Fruit fly (Drosophila melanogaster) whole organism, embryonic: ENCODE measurements around the gene CG13386.

Experiments
- B-H2 ChIP-seq: fragments of 200-800 bp; sonication (Bioruptor generic); optimal IDR thresholded peaks from 2 replicates; lab custom pipeline; 2018; ENCODE audit warnings: missing biosample characterization, mild to moderate bottlenecking, missing genetic modification characterization
- CG10209 ChIP-seq: fragments of 200-800 bp; sonication (Bioruptor generic); optimal IDR thresholded peaks from 3 replicates; lab custom pipeline; 2017; ENCODE audit warnings: missing biosample characterization, mild to moderate bottlenecking, missing genetic modification characterization, missing genetic modification reagents
- CG1024 ChIP-seq: fragments of 200-800 bp; sonication (Bioruptor generic); IDR thresholded peaks from 2 replicates; pipeline ENCODE4 v1.3.6; 2022; ENCODE audit warnings: missing biosample characterization, missing genetic modification characterization
- CG10462 ChIP-seq: fragments of 200-800 bp; sonication (Bioruptor generic); optimal IDR thresholded peaks from 2 replicates; lab custom pipeline; 2016; ENCODE audit warnings: missing biosample characterization, missing genetic modification characterization
- CG10959 ChIP-seq: fragments of 200-800 bp; sonication (Bioruptor generic); IDR thresholded peaks from 2 replicates; pipeline ENCODE4 v1.3.6; 2022; ENCODE audit warnings: missing biosample characterization, missing genetic modification characterization
- CG14441 ChIP-seq: fragments of 200-800 bp; sonication (Bioruptor generic); IDR thresholded peaks from 2 replicates; pipeline ENCODE4 v1.3.6; 2022; ENCODE audit warnings: missing biosample characterization, missing genetic modification characterization
- CG14860 ChIP-seq: fragments of 200-800 bp; sonication (Bioruptor generic); IDR thresholded peaks from 3 replicates; pipeline ENCODE4 v1.3.6; 2022; ENCODE audit warnings: missing biosample characterization, missing genetic modification characterization; ENCODE audit not compliant: partially characterized antibody
- CG14965 ChIP-seq: fragments of 200-800 bp; sonication (Bioruptor generic); optimal IDR thresholded peaks from 2 replicates; lab custom pipeline; 2016; ENCODE audit warnings: missing biosample characterization, missing genetic modification characterization, borderline replicate concordance
- CG15011 ChIP-seq: fragments of 200-800 bp; sonication (Bioruptor generic); optimal IDR thresholded peaks from 3 replicates; lab custom pipeline; 2018; ENCODE audit warnings: missing biosample characterization, mild to moderate bottlenecking, missing genetic modification characterization
- CG15073 ChIP-seq: fragments of 200-800 bp; sonication (Bioruptor generic); optimal IDR thresholded peaks from 2 replicates; lab custom pipeline; 2016; ENCODE audit warnings: missing biosample characterization, missing genetic modification characterization
- CG16813 ChIP-seq: fragments of 200-800 bp; sonication (Bioruptor generic); IDR thresholded peaks from 3 replicates; pipeline ENCODE4 v1.3.6; 2022; ENCODE audit warnings: missing biosample characterization, missing genetic modification characterization; ENCODE audit not compliant: partially characterized antibody
- CG17359 ChIP-seq: fragments of 200-800 bp; sonication (Bioruptor generic); optimal IDR thresholded peaks from 3 replicates; lab custom pipeline; 2018; ENCODE audit warnings: missing biosample characterization, mild to moderate bottlenecking, missing genetic modification characterization, moderate library complexity
- CG18599 ChIP-seq: fragments of 200-800 bp; sonication (Bioruptor generic); optimal IDR thresholded peaks from 3 replicates; lab custom pipeline; 2017; ENCODE audit warnings: missing biosample characterization, missing genetic modification characterization, mild to moderate bottlenecking, moderate library complexity, missing genetic modification reagents
- CG2129 ChIP-seq: fragments of 200-800 bp; sonication (Bioruptor generic); IDR thresholded peaks from 2 replicates; pipeline ENCODE4 v1.3.6; 2022; ENCODE audit warnings: missing biosample characterization, missing genetic modification characterization; ENCODE audit not compliant: partially characterized antibody
- CG2202 ChIP-seq: fragments of 200-800 bp; sonication (Bioruptor generic); optimal IDR thresholded peaks from 2 replicates; lab custom pipeline; 2018; ENCODE audit warnings: missing biosample characterization, mild to moderate bottlenecking, missing genetic modification characterization
- CG2712 ChIP-seq: fragments of 200-800 bp; optimal IDR thresholded peaks from 3 replicates; lab custom pipeline; 2019; ENCODE audit warnings: missing biosample characterization, mild to moderate bottlenecking, missing genetic modification characterization, moderate library complexity
- CG34422 ChIP-seq: fragments of 200-800 bp; sonication (Bioruptor generic); IDR thresholded peaks from 3 replicates; pipeline ENCODE4 v1.3.6; 2022; ENCODE audit warnings: missing biosample characterization, missing genetic modification characterization
- CG3847 ChIP-seq: fragments of 200-800 bp; sonication (Bioruptor generic); IDR thresholded peaks from 2 replicates; pipeline ENCODE4 v1.3.6; 2022; ENCODE audit warnings: missing biosample characterization, missing genetic modification characterization
- CG4820 ChIP-seq: fragments of 200-800 bp; sonication (Bioruptor generic); optimal IDR thresholded peaks from 3 replicates; lab custom pipeline; 2016; ENCODE audit warnings: missing biosample characterization, missing genetic modification characterization
- CG7963 ChIP-seq: fragments of 200-800 bp; sonication (Bioruptor generic); IDR thresholded peaks from 3 replicates; pipeline ENCODE4 v1.3.6; 2022; ENCODE audit warnings: missing biosample characterization, missing genetic modification characterization; ENCODE audit not compliant: partially characterized antibody
- CG9609 ChIP-seq: fragments of 200-800 bp; sonication (Bioruptor generic); optimal IDR thresholded peaks from 3 replicates; lab custom pipeline; 2016; ENCODE audit warnings: missing biosample characterization, missing genetic modification characterization
- CG9797 ChIP-seq: fragments of 200-800 bp; sonication (Bioruptor generic); optimal IDR thresholded peaks from 3 replicates; lab custom pipeline; 2018; ENCODE audit warnings: missing biosample characterization, mild to moderate bottlenecking, missing genetic modification characterization
- CG9876 ChIP-seq: fragments of 200-800 bp; sonication (Bioruptor generic); optimal IDR thresholded peaks from 2 replicates; lab custom pipeline; 2016; ENCODE audit warnings: missing biosample characterization, missing genetic modification characterization
- Chrac-16 ChIP-seq: fragments of 200-800 bp; sonication (Bioruptor generic); optimal IDR thresholded peaks from 3 replicates; lab custom pipeline; 2016; ENCODE audit warnings: missing biosample characterization, missing genetic modification characterization
- Doc2 ChIP-seq: fragments of 200-800 bp; sonication (Bioruptor generic); IDR thresholded peaks from 2 replicates; pipeline ENCODE4 v1.3.6; 2022; ENCODE audit warnings: missing biosample characterization, missing genetic modification characterization
- Elba2 ChIP-seq: fragments of 200-800 bp; sonication (Bioruptor generic); optimal IDR thresholded peaks from 3 replicates; lab custom pipeline; 2016; ENCODE audit warnings: missing biosample characterization, missing genetic modification characterization
- Fer2 ChIP-seq: fragments of 200-800 bp; sonication (Bioruptor generic); optimal IDR thresholded peaks from 2 replicates; lab custom pipeline; 2018; ENCODE audit warnings: missing biosample characterization, mild to moderate bottlenecking, missing genetic modification characterization, moderate library complexity
- Hr39 ChIP-seq: fragments of >200 bp; optimal IDR thresholded peaks from 2 replicates; lab custom pipeline; 2017
- Kr ChIP-seq: fragments of 200-800 bp; sonication (Bioruptor generic); optimal IDR thresholded peaks from 2 replicates; lab custom pipeline; 2017; ENCODE audit warnings: missing biosample characterization, mild to moderate bottlenecking, missing genetic modification characterization
- Lpt ChIP-seq: fragments of >200 bp; optimal IDR thresholded peaks from 2 replicates; lab custom pipeline; 2018; ENCODE audit warnings: missing biosample characterization, missing genetic modification characterization
- MTF-1 ChIP-seq: fragments of 200-800 bp; sonication (Bioruptor generic); optimal IDR thresholded peaks from 2 replicates; lab custom pipeline; 2018; ENCODE audit warnings: missing biosample characterization, mild to moderate bottlenecking, missing genetic modification characterization, borderline replicate concordance
- NFAT ChIP-seq: fragments of 200-800 bp; sonication (Bioruptor generic); IDR thresholded peaks from 2 replicates; pipeline ENCODE4 v1.3.6; 2022; ENCODE audit warnings: missing biosample characterization, missing genetic modification characterization
- Ptx1 ChIP-seq: fragments of 200-800 bp; sonication (Bioruptor generic); IDR thresholded peaks from 2 replicates; pipeline ENCODE4 v1.3.6; 2022; ENCODE audit warnings: missing biosample characterization, missing genetic modification characterization
- Six4 ChIP-seq: fragments of 200-800 bp; sonication (Bioruptor generic); optimal IDR thresholded peaks from 2 replicates; lab custom pipeline; 2016; ENCODE audit warnings: missing biosample characterization, missing genetic modification characterization
- ash1 ChIP-seq: fragments of 200-800 bp; sonication (Bioruptor generic); optimal IDR thresholded peaks from 2 replicates; lab custom pipeline; 2018; ENCODE audit warnings: missing biosample characterization, mild to moderate bottlenecking, missing genetic modification characterization
- ato ChIP-seq: fragments of 200-800 bp; sonication (Bioruptor generic); IDR thresholded peaks from 2 replicates; pipeline ENCODE4 v1.3.6; 2022; ENCODE audit warnings: missing biosample characterization, missing genetic modification characterization; ENCODE audit not compliant: partially characterized antibody
- btn ChIP-seq: fragments of 200-800 bp; sonication (Bioruptor generic); optimal IDR thresholded peaks from 2 replicates; lab custom pipeline; 2016; ENCODE audit warnings: missing biosample characterization, missing genetic modification characterization
- chinmo ChIP-seq: fragments of 200-800 bp; sonication (Bioruptor generic); IDR thresholded peaks from 4 replicates; pipeline ENCODE4 v1.3.6; 2022; ENCODE audit warnings: missing biosample characterization, missing genetic modification characterization; ENCODE audit not compliant: partially characterized antibody
- exex ChIP-seq: fragments of 200-800 bp; sonication (Bioruptor generic); optimal IDR thresholded peaks from 4 replicates; lab custom pipeline; 2018; ENCODE audit warnings: missing biosample characterization, mild to moderate bottlenecking, missing genetic modification characterization, moderate library complexity
- gt ChIP-seq: fragments of 200-800 bp; sonication (Bioruptor generic); IDR thresholded peaks from 2 replicates; pipeline ENCODE4 v1.3.6; 2022; ENCODE audit warnings: missing biosample characterization, missing genetic modification characterization
- inv ChIP-seq: fragments of 200-800 bp; sonication (Bioruptor generic); IDR thresholded peaks from 2 replicates; pipeline ENCODE4 v1.3.6; 2022; ENCODE audit warnings: missing biosample characterization, missing genetic modification characterization; ENCODE audit not compliant: partially characterized antibody
- kay ChIP-seq: fragments of 200-800 bp; sonication (Bioruptor generic); optimal IDR thresholded peaks from 2 replicates; lab custom pipeline; 2016; ENCODE audit warnings: missing biosample characterization, missing genetic modification characterization
- kni ChIP-seq: fragments of 200-800 bp; sonication (Bioruptor generic); optimal IDR thresholded peaks from 3 replicates; lab custom pipeline; 2017; ENCODE audit warnings: mild to moderate bottlenecking, missing biosample characterization, missing genetic modification reagents, missing genetic modification characterization
- pan ChIP-seq, 4 experiments: fragments of >200 bp in 3 of 4; fragments of 200-800 bp in 1 of 4; sonication (Bioruptor generic) in 1 of 4; optimal IDR thresholded peaks in 3 of 4; IDR thresholded peaks in 1 of 4; 2 replicates each; pipeline versions ENCODE4 v1.3.6 to Lab custom; 2017 to 2022; ENCODE audit warnings: missing biosample characterization in 2 of 4, missing genetic modification characterization in 2 of 4, mixed read lengths in 1 of 4
- prd ChIP-seq, 3 experiments: fragments of >200 bp in 2 of 3; fragments of 200-800 bp in 1 of 3; sonication (Bioruptor generic) in 1 of 3; optimal IDR thresholded peaks in 2 of 3; IDR thresholded peaks in 1 of 3; 2 replicates in 2 of 3; 3 replicates in 1 of 3; pipeline versions ENCODE4 v1.3.6 to Lab custom; 2017 to 2022; ENCODE audit warnings: missing biosample characterization in 1 of 3, missing genetic modification characterization in 1 of 3
- so ChIP-seq: fragments of 200-800 bp; sonication (Bioruptor generic); IDR thresholded peaks from 3 replicates; pipeline ENCODE4 v1.3.6; 2022; ENCODE audit warnings: missing biosample characterization, missing genetic modification characterization
- ttk ChIP-seq: fragments of 200-800 bp; sonication (Bioruptor generic); IDR thresholded peaks from 2 replicates; pipeline ENCODE4 v2.1.2; 2022; ENCODE audit warnings: missing biosample characterization, missing genetic modification characterization
- usp ChIP-seq: fragments of >200 bp; optimal IDR thresholded peaks from 2 replicates; lab custom pipeline; 2017; ENCODE audit warnings: missing biosample characterization, missing genetic modification characterization
- zen2 ChIP-seq: fragments of 200-800 bp; sonication (Bioruptor generic); IDR thresholded peaks from 3 replicates; pipeline ENCODE4 v1.3.6; 2022; ENCODE audit warnings: missing biosample characterization, missing genetic modification characterization; ENCODE audit not compliant: partially characterized antibody

The CG13386 gene

DNA sequence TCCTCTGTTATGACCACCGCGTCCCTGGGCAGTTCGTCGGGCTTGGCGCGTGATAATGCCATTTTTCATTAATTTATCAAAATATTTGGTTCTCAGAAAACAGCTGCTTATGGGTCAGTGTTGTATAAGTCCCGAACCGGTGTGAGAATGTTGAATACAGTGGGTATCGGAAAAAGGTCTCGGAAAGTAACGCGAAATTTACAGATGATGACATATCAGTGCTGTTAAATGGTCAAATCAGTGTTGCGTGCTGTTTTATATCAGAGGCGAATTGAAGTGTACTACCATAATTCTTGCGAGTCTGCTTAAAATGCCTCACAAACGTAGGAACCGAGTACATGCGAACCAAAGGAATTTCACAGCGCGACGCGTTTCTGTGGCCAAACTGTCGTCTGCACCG lies 16.2 kb upstream of the CG13386 start, which contains the start of the genes CG13392 and Rcd4 (continued):
- TF ChIP-seq chinmo (GFP tag; lab: Robert Waterston, UW) (0 out of 4 replicates have a peak, but pooled peaks have one; percentile 56), CG15073 (no peak), CG15011 (GFP tag; lab: Kevin White, UChicago) (no peak), exex (tag; lab: Kevin White, UChicago) (peak; percentile 42), CG14860 (GFP tag; lab: Robert Waterston, UW) (peak; percentile 44; the same call in 2 of the 3 replicates), CG2202 (tag; lab: Kevin White, UChicago) (peak; percentile 18), CG10462 (GFP tag; lab: Kevin White, UChicago) (no peak), NFAT (GFP tag; lab: Robert Waterston, UW) (peak; percentile 82), Hr39 (lab: Kevin White, UChicago) (no peak), CG4820 (GFP tag; lab: Kevin White, UChicago) (peak; percentile 46), Fer2 (tag; lab: Kevin White, UChicago) (peak; percentile 22), btn (peak; percentile 30), kni (peak; percentile 64), gt (GFP tag; lab: Robert Waterston, UW) (no peak), ash1 (GFP tag; lab: Kevin White, UChicago) (peak; percentile 15), pan (optimal IDR thresholded peaks at IDR 0.05; lab: Kevin White, UChicago) (no peak), pan (GFP tag; optimal IDR thresholded peaks at IDR 0.05 in 1 of 2, IDR thresholded peaks at IDR 0.05 in 1 of 2) (peak in 1 of 2 experiments; percentile 58), CG9876 (peak; percentile 45), CG18599 (GFP tag; lab: Kevin White, UChicago) (peak; percentile 75), CG9797 (GFP tag; lab: Kevin White, UChicago) (peak; percentile 33), CG10209 (GFP tag; lab: Kevin White, UChicago) (peak; percentile 57), Lpt (no peak), CG14965 (no peak), CG14441 (GFP tag; lab: Robert Waterston, UW) (peak; percentile 36; the same call in 1 of the 2 replicates), so (no peak), Doc2 (GFP tag; lab: Robert Waterston, UW) (no peak), CG10959 (GFP tag; lab: Robert Waterston, UW) (no peak; the same call in 1 of the 2 replicates), zen2 (peak; percentile 72; the same call in 2 of the 3 replicates), CG16813 (GFP tag; lab: Robert Waterston, UW) (peak; percentile 57), CG17359 (tag; lab: Kevin White, UChicago) (peak; percentile 56), prd (optimal IDR thresholded peaks at IDR 0.05; lab: Kevin White, UChicago) (no peak), prd (GFP tag; IDR thresholded peaks at IDR 0.05; lab: Robert Waterston, UW) (peak; percentile 53; the same call in 2 of the 3 replicates), CG2712 (tag; lab: Kevin White, UChicago) (peak; percentile 46), CG3847 (peak; percentile 79), Ptx1 (GFP tag; lab: Robert Waterston, UW) (peak; percentile 62), CG9609 (peak; percentile 74), ttk (GFP tag; lab: Robert Waterston, UW) (no peak), Kr (GFP tag; lab: Kevin White, UChicago) (no peak), ato (peak; percentile 61; the same call in 1 of the 2 replicates), Six4 (GFP tag; lab: Kevin White, UChicago) (no peak), B-H2 (GFP tag; lab: Kevin White, UChicago) (peak; percentile 76), CG2129 (GFP tag; lab: Robert Waterston, UW) (no peak), usp (no peak), kay (GFP tag; lab: Kevin White, UChicago) (peak; percentile 4), CG1024 (GFP tag; lab: Robert Waterston, UW) (0 out of 2 replicates have a peak, but pooled peaks have one; percentile 16), CG34422 (peak; percentile 91), CG7963 (GFP tag; lab: Robert Waterston, UW) (peak; percentile 31; the same call in 1 of the 3 replicates), Elba2 (GFP tag; lab: Kevin White, UChicago) (no peak), MTF-1 (GFP tag; lab: Kevin White, UChicago) (peak; percentile 13), inv (GFP tag; lab: Robert Waterston, UW) (0 out of 2 replicates have a peak, but pooled peaks have one; percentile 22), Chrac-16 (GFP tag; lab: Kevin White, UChicago) (peak; percentile 61)
